Fruit fly (Drosophila melanogaster) Kc167 (cell line): ENCODE measurements around the gene CG10232.

Experiments used
- Myc ChIP-seq: fragments of >200 bp; optimal IDR thresholded peaks from 2 replicates; lab custom pipeline; 2017; ENCODE audit warnings: missing external identifiers
- Sin3A ChIP-seq: fragments of >200 bp; optimal IDR thresholded peaks from 2 replicates; lab custom pipeline; 2018; ENCODE audit warnings: missing external identifiers
- h ChIP-seq: fragments of >200 bp; optimal IDR thresholded peaks from 3 replicates; lab custom pipeline; 2018; ENCODE audit warnings: missing external identifiers
- insv ChIP-seq: fragments of >200 bp; optimal IDR thresholded peaks from 3 replicates; lab custom pipeline; 2018; ENCODE audit warnings: missing external identifiers
- psq ChIP-seq: fragments of >200 bp; optimal IDR thresholded peaks from 2 replicates; lab custom pipeline; 2017; ENCODE audit warnings: missing external identifiers
- ttk ChIP-seq: sonication (Bioruptor generic); optimal IDR thresholded peaks from 2 replicates; lab custom pipeline; 2017; ENCODE audit warnings: missing external identifiers

CG10232 gene

dm6 chr3R:23721525-23721924 lies at the start of gene CG10232:
TSS of gene CG10232 (minus strand) at chr3R:23721625.
- TF ChIP-seq Myc (lab: Kevin White, UChicago) (no peak), psq (lab: Kevin White, UChicago) (no peak), insv (lab: Kevin White, UChicago) (no peak), h (lab: Kevin White, UChicago) (no peak), ttk (no peak), Sin3A (lab: Kevin White, UChicago) (no peak)

dm6 chr3R:23767417-23767853 lies 46.0 kb upstream of the CG10232 start, which contains the start of the genes CG10214 and CG10375:
TSS of gene CG10214 (minus strand) at chr3R:23767488.
TSS of gene CG10375 (plus strand) at chr3R:23767712.
- no peak for TF ChIP-seq Sin3A (lab: Kevin White, UChicago)
- no peak for TF ChIP-seq h (lab: Kevin White, UChicago)
- TF ChIP-seq ttk = no peak
- TF ChIP-seq Myc (lab: Kevin White, UChicago) = no peak

- TF ChIP-seq h (lab: Kevin White, UChicago) = no peak
- TF ChIP-seq ttk = no peak
- no peak for TF ChIP-seq psq (lab: Kevin White, UChicago)
- TF ChIP-seq insv (lab: Kevin White, UChicago) = no peak
- TF ChIP-seq Sin3A (lab: Kevin White, UChicago) = no peak
- TF ChIP-seq Myc (lab: Kevin White, UChicago) = no peak
Measured at dm6 chr3R:23763622-23764273, 42.3 kb upstream of the CG10232 start, which contains the start of gene Lsd-1. TSS of gene Lsd-1 (plus strand) at chr3R:23763857.

- TF ChIP-seq ttk = no peak
- no peak for TF ChIP-seq insv (lab: Kevin White, UChicago)
- TF ChIP-seq Sin3A (lab: Kevin White, UChicago) = no peak
- no peak for TF ChIP-seq psq (lab: Kevin White, UChicago)
- TF ChIP-seq Myc (lab: Kevin White, UChicago) = no peak
- no peak for TF ChIP-seq h (lab: Kevin White, UChicago)
Measured at dm6 chr3R:23763015-23763414, 41.6 kb upstream of the CG10232 start, which contains the start of gene udt. TSS of gene udt (minus strand) at chr3R:23763263.

- TF ChIP-seq Myc (lab: Kevin White, UChicago) (no peak), ttk (no peak), psq (lab: Kevin White, UChicago) (no peak), h (lab: Kevin White, UChicago) (no peak), Sin3A (lab: Kevin White, UChicago) (no peak), insv (lab: Kevin White, UChicago) (no peak)
Measured at dm6 chr3R:23760219-23761018, 39.0 kb upstream of the CG10232 start, which contains the start of gene SdhD. TSS of gene SdhD (minus strand) at chr3R:23760600.

- TF ChIP-seq insv (lab: Kevin White, UChicago) = no peak
- TF ChIP-seq Myc (lab: Kevin White, UChicago) = no peak
- no peak for TF ChIP-seq Sin3A (lab: Kevin White, UChicago)
- no peak for TF ChIP-seq h (lab: Kevin White, UChicago)
- TF ChIP-seq psq (lab: Kevin White, UChicago) = no peak
- no peak for TF ChIP-seq ttk
Measured at dm6 chr3R:23757912-23758607, 36.6 kb upstream of the CG10232 start, which contains the start of the genes PTPMT1 and Hrd3. TSS of gene PTPMT1 (plus strand) at chr3R:23758339. TSS of gene Hrd3 (minus strand) at chr3R:23758557.

- no peak for TF ChIP-seq insv (lab: Kevin White, UChicago)
- TF ChIP-seq Sin3A (lab: Kevin White, UChicago) = no peak
- TF ChIP-seq h (lab: Kevin White, UChicago) = no peak
- no peak for TF ChIP-seq ttk
Measured at dm6 chr3R:23752728-23753127, 31.3 kb upstream of the CG10232 start, which contains the start of the genes RanBP3 and Rpt5. TSS of gene RanBP3 (minus strand) at chr3R:23752834. TSS of gene Rpt5 (plus strand) at chr3R:23752876.

dm6 chr3R:23747446-23747845 lies 26.0 kb upstream of the CG10232 start:
- no peak for TF ChIP-seq Myc (lab: Kevin White, UChicago)
- TF ChIP-seq ttk = no peak
- no peak for TF ChIP-seq h (lab: Kevin White, UChicago)
- no peak for TF ChIP-seq Sin3A (lab: Kevin White, UChicago)
- no peak for TF ChIP-seq insv (lab: Kevin White, UChicago)
- no peak for TF ChIP-seq psq (lab: Kevin White, UChicago)

dm6 chr3R:23740968-23741367 lies 19.5 kb upstream of the CG10232 start:
- TF ChIP-seq h (lab: Kevin White, UChicago) (no peak), psq (lab: Kevin White, UChicago) (no peak), insv (lab: Kevin White, UChicago) (no peak), Myc (lab: Kevin White, UChicago) (no peak), Sin3A (lab: Kevin White, UChicago) (no peak), ttk (no peak)

- TF ChIP-seq ttk (no peak), Myc (lab: Kevin White, UChicago) (no peak)
Measured at dm6 chr3R:23737676-23738574, 16.5 kb upstream of the CG10232 start.
